Fruit fly (Drosophila melanogaster): ENCODE measurements around the gene Cp19.

Cp19 gene

dm6 chr3L:8699612-8700011, 30.1 kb upstream of the Cp19 start (continued):
- TF ChIP-seq corto (GFP tag; optimal IDR thresholded peaks at IDR 0.05) (no peak), Rx (GFP tag; IDR thresholded peaks at IDR 0.05) (no peak), CG9817 (tag; optimal IDR thresholded peaks at IDR 0.05) (no peak), D19B (GFP tag; optimal IDR thresholded peaks at IDR 0.05) (no peak), Opbp (GFP tag; IDR thresholded peaks at IDR 0.05; ENCODE audit: partially characterized antibody) (no peak), CG2875 (GFP tag; optimal IDR thresholded peaks at IDR 0.05) (no peak), CG1603 (tag; optimal IDR thresholded peaks at IDR 0.05) (no peak), abd-A (tag; optimal IDR thresholded peaks at IDR 0.05) (no peak), CG5245 (GFP tag; optimal IDR thresholded peaks at IDR 0.05) (no peak), CG12071 (GFP tag; optimal IDR thresholded peaks at IDR 0.05) (no peak), pros (GFP tag; optimal IDR thresholded peaks at IDR 0.05) (no peak), NfI (GFP tag; optimal IDR thresholded peaks at IDR 0.05) (no peak), lov (optimal IDR thresholded peaks at IDR 0.05) (no peak), lov (GFP tag; IDR thresholded peaks at IDR 0.05) (no peak), ato (GFP tag; IDR thresholded peaks at IDR 0.05; ENCODE audit: partially characterized antibody) (no peak), CG12391 (tag; optimal IDR thresholded peaks at IDR 0.05) (no peak), Deaf1 (tag; optimal IDR thresholded peaks at IDR 0.05) (no peak), zen2 (GFP tag; IDR thresholded peaks at IDR 0.05; ENCODE audit: partially characterized antibody) (no peak), CG30020 (tag; optimal IDR thresholded peaks at IDR 0.05) (no peak), Atf-2 (GFP tag; optimal IDR thresholded peaks at IDR 0.05) (no peak), H2.0 (GFP tag; IDR thresholded peaks at IDR 0.05) (no peak), Atf6 (GFP tag; IDR thresholded peaks at IDR 0.05) (no peak), CG14667 (GFP tag; IDR thresholded peaks at IDR 0.05) (no peak), Bteb2 (GFP tag; optimal IDR thresholded peaks at IDR 0.05) (no peak), Xbp1 (GFP tag; optimal IDR thresholded peaks at IDR 0.05) (no peak), CG8944 (GFP tag; optimal IDR thresholded peaks at IDR 0.05) (no peak), psq (GFP tag; optimal IDR thresholded peaks at IDR 0.05) (no peak), Xrp1 (GFP tag; IDR thresholded peaks at IDR 0.05) (peak; percentile 54), Oli (tag; optimal IDR thresholded peaks at IDR 0.05) (no peak), CG10321 (GFP tag; IDR thresholded peaks at IDR 0.05) (no peak), CG1602 (GFP tag; optimal IDR thresholded peaks at IDR 0.05) (no peak), grn (GFP tag; optimal IDR thresholded peaks at IDR 0.05) (peak; percentile 86), ac (GFP tag; optimal IDR thresholded peaks at IDR 0.05) (no peak), Dp (GFP tag; optimal IDR thresholded peaks at IDR 0.05) (no peak), unc-4 (GFP tag; IDR thresholded peaks at IDR 0.05; ENCODE audit: partially characterized antibody) (no peak), CG8359 (GFP tag; optimal IDR thresholded peaks at IDR 0.05; ENCODE audit: borderline replicate concordance) (no peak), oc (tag; optimal IDR thresholded peaks at IDR 0.05) (no peak), vnd (GFP tag; IDR thresholded peaks at IDR 0.05; ENCODE audit: partially characterized antibody) (peak; percentile 50), CG6813 (GFP tag; optimal IDR thresholded peaks at IDR 0.05) (peak; percentile 54), Dll (GFP tag; IDR thresholded peaks at IDR 0.05; ENCODE audit: partially characterized antibody) (no peak), NC2α (GFP tag; optimal IDR thresholded peaks at IDR 0.05) (no peak), Hsf (GFP tag; optimal IDR thresholded peaks at IDR 0.05) (no peak), Sry-δ (GFP tag; optimal IDR thresholded peaks at IDR 0.05) (no peak), CG8478 (optimal IDR thresholded peaks at IDR 0.05) (no peak), D (optimal IDR thresholded peaks at IDR 0.05) (no peak), D (GFP tag; optimal IDR thresholded peaks at IDR 0.05) (no peak), tio (GFP tag; optimal IDR thresholded peaks at IDR 0.05) (no peak), cwo (GFP tag; optimal IDR thresholded peaks at IDR 0.05) (peak; percentile 99), kah (GFP tag; optimal IDR thresholded peaks at IDR 0.05) (no peak), Side (GFP tag; optimal IDR thresholded peaks at IDR 0.05) (no peak), CG18599 (GFP tag; optimal IDR thresholded peaks at IDR 0.05) (peak; percentile 34), CG6689 (GFP tag; IDR thresholded peaks at IDR 0.05) (no peak)
